Worm (Caenorhabditis elegans) whole organism, L2 larva: ENCODE data around the gene srh-211.

Experiments
- ama-1 ChIP-seq: fragments of 150-350 bp; optimal IDR thresholded peaks from 2 replicates; lab custom pipeline; 2018; ENCODE audit warnings: inconsistent platforms
- blmp-1 ChIP-seq: sonication (generic microtip); optimal IDR thresholded peaks from 2 replicates; lab custom pipeline; 2017; ENCODE audit warnings: missing genetic modification characterization, mild to moderate bottlenecking, missing compliant biosample characterization, antibody characterized with exemption, moderate library complexity; ENCODE audit not compliant: insufficient read depth
- elt-1 ChIP-seq: fragments of 150-350 bp; optimal IDR thresholded peaks from 2 replicates; lab custom pipeline; 2014; ENCODE audit warnings: missing biosample characterization, missing genetic modification characterization
- elt-3 ChIP-seq: sonication (generic microtip); optimal IDR thresholded peaks from 2 replicates; lab custom pipeline; 2017; ENCODE audit warnings: missing biosample characterization, missing genetic modification characterization
- lin-13 ChIP-seq: fragments of 150-350 bp; optimal IDR thresholded peaks from 2 replicates; lab custom pipeline; 2014; ENCODE audit warnings: missing biosample characterization, missing genetic modification reagents, missing genetic modification characterization
- nhr-237 ChIP-seq: fragments of 150-350 bp; optimal IDR thresholded peaks from 2 replicates; lab custom pipeline; 2014; ENCODE audit warnings: missing biosample characterization, missing genetic modification characterization

- TF ChIP-seq nhr-237 (tag; lab: Kevin White, UChicago) (no peak), ama-1 (lab: Kevin White, UChicago) (no peak), lin-13 (no peak), blmp-1 (tag; lab: Kevin White, UChicago) (no peak), elt-1 (tag; lab: Kevin White, UChicago) (no peak), elt-3 (tag; lab: Kevin White, UChicago) (no peak)
Measured at ce11 chrV:4127435-4127834, 46.3 kb upstream of the srh-211 start, which contains the start of gene T05B4.13.
